Worm (Caenorhabditis elegans) whole organism, L4 larva: ENCODE results near the gene ZK632.4.

Experiments
- mdl-1 ChIP-seq, 2 experiments: fragments of 150-350 bp in 1 of 2; sonication (generic microtip) in 1 of 2; optimal IDR thresholded peaks; 2 replicates each; lab custom pipeline; 2014 to 2017; ENCODE audit warnings: missing biosample characterization in 2 of 2, missing genetic modification characterization in 2 of 2
- unc-39 ChIP-seq: sonication (generic microtip); optimal IDR thresholded peaks from 2 replicates; lab custom pipeline; 2017; ENCODE audit warnings: missing biosample characterization, missing genetic modification characterization

- TF ChIP-seq unc-39 (tag; lab: Kevin White, UChicago) (no peak), mdl-1 (tag; optimal IDR thresholded peaks at IDR 0.05; lab: Kevin White, UChicago) (no peak)
These were observed 5.9 kb upstream of the ZK632.4 start, which contains the start of gene ZK632.14 for ce11 chrIII:9813146-9813545.
